Worm (Caenorhabditis elegans): ENCODE measurements around the gene mut-7.

Gene mut-7

DNA sequence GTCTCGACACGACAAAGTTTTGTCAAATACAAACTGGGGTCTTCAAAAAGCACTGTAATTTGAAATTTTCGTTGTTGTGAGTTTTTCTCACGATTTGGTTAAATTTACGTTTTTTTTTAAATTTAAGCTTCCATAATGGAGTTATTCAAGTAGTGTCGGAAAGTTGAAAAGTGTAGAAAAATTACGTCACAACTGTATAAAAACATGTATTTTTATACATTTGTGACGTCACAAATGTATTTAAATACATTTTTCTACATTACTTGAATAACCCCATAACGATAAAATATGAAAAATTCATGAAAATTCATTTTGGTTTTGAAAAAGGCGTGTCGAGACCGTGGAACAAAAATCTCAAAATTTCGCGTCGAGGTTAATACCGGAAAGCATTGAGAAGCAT is 44.8 kb downstream of the mut-7 start:
- TF ChIP-seq ceh-48 (tag; optimal IDR thresholded peaks at IDR 0.05): no peak
- TF ChIP-seq tbx-2 (tag; optimal IDR thresholded peaks at IDR 0.05): no peak

DNA sequence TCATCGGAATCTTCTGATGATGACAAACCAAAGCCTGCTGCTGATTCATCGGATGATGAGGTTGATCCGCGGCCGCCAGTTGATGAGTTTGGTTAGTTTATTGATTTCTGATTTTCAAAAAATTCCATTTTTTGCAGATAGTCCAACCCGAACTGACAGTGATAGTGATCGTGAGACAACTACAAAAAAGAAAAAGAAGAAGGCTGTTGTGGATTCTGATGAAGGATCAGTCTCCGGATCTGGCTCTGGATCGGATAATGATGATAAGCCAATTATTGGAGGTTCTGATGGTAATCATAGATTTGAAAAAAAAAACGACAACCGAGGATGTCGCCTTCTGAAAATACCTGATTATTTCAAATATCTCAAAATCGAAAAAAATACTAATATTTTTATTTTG is 46.1 kb downstream of the mut-7 start:
- TF ChIP-seq ceh-6 (GFP tag; optimal IDR thresholded peaks at IDR 0.05): no peak
- no peak for TF ChIP-seq C08G9.2 (tag; optimal IDR thresholded peaks at IDR 0.05)
- no peak for TF ChIP-seq pat-9 (tag; optimal IDR thresholded peaks at IDR 0.05)
- no peak for TF ChIP-seq unc-86 (tag; optimal IDR thresholded peaks at IDR 0.05)
- no peak for TF ChIP-seq ama-1 (optimal IDR thresholded peaks at IDR 0.05)
- no peak for TF ChIP-seq nhr-232 (tag; optimal IDR thresholded peaks at IDR 0.05)
- TF ChIP-seq tbx-2 (tag; optimal IDR thresholded peaks at IDR 0.05): no peak
- no peak for TF ChIP-seq ceh-31 (tag; optimal IDR thresholded peaks at IDR 0.05)
- TF ChIP-seq ceh-9 (tag; optimal IDR thresholded peaks at IDR 0.05): no peak
- TF ChIP-seq zip-5 (tag; optimal IDR thresholded peaks at IDR 0.05): no peak
- TF ChIP-seq odd-2 (tag; optimal IDR thresholded peaks at IDR 0.05): no peak
- no peak for TF ChIP-seq dmd-4 (tag; optimal IDR thresholded peaks at IDR 0.05; ENCODE audit: borderline replicate concordance)
- no peak for TF ChIP-seq sox-4 (tag; optimal IDR thresholded peaks at IDR 0.05)
- TF ChIP-seq elt-2 (tag; optimal IDR thresholded peaks at IDR 0.05): no peak
- TF ChIP-seq ztf-16 (tag; optimal IDR thresholded peaks at IDR 0.05): no peak
- no peak for TF ChIP-seq che-1 (tag; optimal IDR thresholded peaks at IDR 0.05)
- TF ChIP-seq rnt-1 (tag; optimal IDR thresholded peaks at IDR 0.05): no peak
- no peak for TF ChIP-seq madf-2 (tag; optimal IDR thresholded peaks at IDR 0.05)
- no peak for TF ChIP-seq hlh-8 (tag; optimal IDR thresholded peaks at IDR 0.05)

ce11 chrIII:9494209-9494608 is 48.0 kb downstream of the mut-7 start:
- no peak for TF ChIP-seq fkh-6 (tag; optimal IDR thresholded peaks at IDR 0.05)
- TF ChIP-seq dve-1 (tag; optimal IDR thresholded peaks at IDR 0.05): no peak
- no peak for TF ChIP-seq sdc-2 (tag; optimal IDR thresholded peaks at IDR 0.05)
- no peak for TF ChIP-seq unc-55 (GFP tag; optimal IDR thresholded peaks at IDR 0.05)
- no peak for TF ChIP-seq madf-2 (tag; optimal IDR thresholded peaks at IDR 0.05)
- no peak for TF ChIP-seq ref-2 (tag; optimal IDR thresholded peaks at IDR 0.05)
- TF ChIP-seq pqm-1 (tag; optimal IDR thresholded peaks at IDR 0.05): no peak
- no peak for TF ChIP-seq C38D4.7 (GFP tag; optimal IDR thresholded peaks at IDR 0.05)
- TF ChIP-seq nfya-1 (tag; optimal IDR thresholded peaks at IDR 0.05): no peak
- TF ChIP-seq hlh-30 (tag; optimal IDR thresholded peaks at IDR 0.05; ENCODE audit: insufficient read depth): no peak
- no peak for TF ChIP-seq ttx-3 (tag; optimal IDR thresholded peaks at IDR 0.05)
- no peak for TF ChIP-seq fkh-10 (GFP tag; optimal IDR thresholded peaks at IDR 0.05)
- TF ChIP-seq tbx-7 (tag; optimal IDR thresholded peaks at IDR 0.05): no peak

DNA sequence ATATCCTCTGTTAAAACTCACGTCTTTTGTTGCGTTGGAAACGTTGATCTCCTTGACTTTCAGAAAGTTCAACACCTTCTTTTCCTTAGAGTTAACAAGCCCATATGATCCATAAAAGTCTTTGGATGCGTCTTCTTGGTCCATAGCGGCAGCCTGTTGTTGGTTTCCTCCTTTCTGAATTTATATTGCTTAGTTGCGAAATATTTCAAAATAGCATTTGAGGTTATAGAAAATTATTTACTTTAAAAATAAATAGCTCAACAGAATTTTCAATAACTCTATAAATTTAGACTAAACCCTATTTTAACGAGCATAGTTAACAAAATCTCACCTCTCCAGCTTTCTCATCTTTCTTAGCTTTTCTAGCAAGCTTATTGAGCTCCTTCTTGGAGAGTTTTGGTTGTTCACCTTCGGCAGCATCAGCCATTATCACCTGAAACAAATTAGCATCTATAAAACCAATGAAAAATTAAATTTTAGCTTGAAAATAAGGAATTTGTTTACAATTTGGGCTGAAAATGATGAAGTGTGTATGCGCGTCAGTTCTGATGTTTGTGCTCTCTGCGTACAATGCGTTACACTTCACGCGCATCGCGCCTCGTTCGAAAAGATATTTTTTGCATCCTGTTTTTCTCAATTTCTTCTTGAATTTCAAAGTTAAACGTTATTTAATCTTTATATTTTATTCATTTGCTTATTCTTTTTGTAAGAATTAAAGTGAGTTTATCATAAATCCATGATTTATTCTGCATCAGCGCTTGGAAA is 51.2 kb downstream of the mut-7 start, which contains the start of the genes dars-1 and ctr-9:
dars-1 (minus strand) TSS at position 433 of the 765 bp plus-strand sequence.
ctr-9 (plus strand) TSS at position 614 of the 765 bp plus-strand sequence.
- no peak for TF ChIP-seq ceh-14 (tag; optimal IDR thresholded peaks at IDR 0.05)
- TF ChIP-seq lim-6 (tag; optimal IDR thresholded peaks at IDR 0.05): no peak

DNA sequence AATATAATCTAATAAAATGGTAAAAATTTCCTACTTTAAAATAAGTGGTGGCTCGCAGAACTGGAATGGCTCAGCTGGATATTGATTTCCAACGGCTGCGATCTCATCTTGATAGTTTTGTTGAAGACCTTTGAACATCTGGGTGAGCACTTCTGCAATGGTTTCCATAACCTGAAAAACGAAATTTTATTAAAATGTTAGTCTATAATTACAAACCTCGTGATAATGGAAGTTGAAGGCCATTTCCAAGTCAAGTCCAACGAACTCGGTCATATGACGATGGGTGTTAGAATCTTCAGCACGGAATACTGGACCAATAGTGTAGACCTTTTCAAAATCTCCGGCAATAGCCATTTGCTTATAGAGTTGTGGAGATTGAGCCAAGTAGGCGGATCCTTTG is 52.4 kb downstream of the mut-7 start:
- TF ChIP-seq sox-2 (GFP tag; IDR thresholded peaks at IDR 0.05): no peak
- no peak for TF ChIP-seq nhr-232 (tag; optimal IDR thresholded peaks at IDR 0.05)
- TF ChIP-seq pqm-1 (tag; optimal IDR thresholded peaks at IDR 0.05): no peak
